Fruit fly (Drosophila melanogaster) whole organism, adult: Measurements from ENCODE around the gene tank.

Source experiments
- CG11617 ChIP-seq: fragments of 200-800 bp; sonication (Bioruptor generic); optimal IDR thresholded peaks from 2 replicates; lab custom pipeline; 2017; ENCODE audit warnings: mild to moderate bottlenecking, missing biosample characterization, missing genetic modification reagents, missing genetic modification characterization
- CG14711 ChIP-seq: fragments of 200-800 bp; sonication (Bioruptor generic); optimal IDR thresholded peaks from 2 replicates; lab custom pipeline; 2018; ENCODE audit warnings: missing biosample characterization, mild to moderate bottlenecking, missing genetic modification characterization, moderate library complexity
- CG1620 ChIP-seq: fragments of 200-800 bp; sonication (Bioruptor generic); optimal IDR thresholded peaks from 2 replicates; lab custom pipeline; 2016; ENCODE audit warnings: missing biosample characterization, missing genetic modification characterization
- CG33017 ChIP-seq: fragments of 200-800 bp; sonication (Bioruptor generic); optimal IDR thresholded peaks from 2 replicates; lab custom pipeline; 2018; ENCODE audit warnings: missing biosample characterization, mild to moderate bottlenecking, missing genetic modification characterization, moderate library complexity
- CG7101 ChIP-seq: fragments of 200-800 bp; sonication (Bioruptor generic); optimal IDR thresholded peaks from 2 replicates; lab custom pipeline; 2018; ENCODE audit warnings: missing biosample characterization, mild to moderate bottlenecking, missing genetic modification characterization, moderate library complexity
- Hr96 ChIP-seq: fragments of 200-800 bp; sonication (Bioruptor generic); optimal IDR thresholded peaks from 2 replicates; lab custom pipeline; 2016; ENCODE audit warnings: missing biosample characterization, missing genetic modification characterization
- bab1 ChIP-seq: fragments of 200-800 bp; sonication (Bioruptor generic); optimal IDR thresholded peaks from 3 replicates; lab custom pipeline; 2019; ENCODE audit warnings: missing biosample characterization, mild to moderate bottlenecking, missing genetic modification characterization, moderate library complexity
- ovo ChIP-seq: fragments of 200-800 bp; sonication (Bioruptor generic); optimal IDR thresholded peaks from 2 replicates; lab custom pipeline; 2016; ENCODE audit warnings: missing biosample characterization, missing genetic modification characterization
- toe ChIP-seq: fragments of 200-800 bp; sonication (Bioruptor generic); optimal IDR thresholded peaks from 2 replicates; lab custom pipeline; 2016; ENCODE audit warnings: missing biosample characterization, missing genetic modification characterization

- TF ChIP-seq CG14711 (tag; lab: Kevin White, UChicago) (no peak), CG7101 (no peak), CG33017 (tag; lab: Kevin White, UChicago) (no peak), toe (GFP tag; lab: Kevin White, UChicago) (no peak), CG11617 (no peak), ovo (no peak), bab1 (GFP tag; lab: Kevin White, UChicago) (no peak), CG1620 (no peak), Hr96 (GFP tag; lab: Kevin White, UChicago) (no peak)
Observed at dm6 chr2L:4886132-4886531, 48.3 kb upstream of the tank start.
